Worm (Caenorhabditis elegans): ENCODE data around the gene cdc-25.2.

Gene cdc-25.2

ce11 chrV:1585411-1585810, 18.5 kb downstream of the cdc-25.2 start, which contains the start of gene F16B4.7:
Gene F16B4.7, plus strand, starts transcription at chrV:1585711.
- no peak for TF ChIP-seq somi-1 (GFP tag; optimal IDR thresholded peaks at IDR 0.05)
- TF ChIP-seq die-1 (tag; optimal IDR thresholded peaks at IDR 0.05): no peak
- TF ChIP-seq mes-4 (tag; optimal IDR thresholded peaks at IDR 0.05): no peak
- TF ChIP-seq atf-7 (tag; optimal IDR thresholded peaks at IDR 0.05): no peak
- no peak for TF ChIP-seq lsl-1 (GFP tag; optimal IDR thresholded peaks at IDR 0.05)
- no peak for TF ChIP-seq nhr-90 (tag; optimal IDR thresholded peaks at IDR 0.05)
- no peak for TF ChIP-seq pha-4 (tag; optimal IDR thresholded peaks at IDR 0.05)
- no peak for TF ChIP-seq tbx-9 (tag; optimal IDR thresholded peaks at IDR 0.05; ENCODE audit: borderline replicate concordance)
- TF ChIP-seq ama-1 (optimal IDR thresholded peaks at IDR 0.05): no peak
- no peak for TF ChIP-seq ama-1 (GFP tag; optimal IDR thresholded peaks at IDR 0.05)
- no peak for TF ChIP-seq T26A5.8 (tag; optimal IDR thresholded peaks at IDR 0.05)
- no peak for TF ChIP-seq ccch-3 (GFP tag; optimal IDR thresholded peaks at IDR 0.05)
- TF ChIP-seq Y79H2A.3 (GFP tag; conservative IDR thresholded peaks at IDR 0.05): no peak
- no peak for TF ChIP-seq T07F8.4 (tag; optimal IDR thresholded peaks at IDR 0.05)
- no peak for TF ChIP-seq Y56A3A.18 (GFP tag; IDR thresholded peaks at IDR 0.05)
- TF ChIP-seq C06A6.2 (GFP tag; conservative IDR thresholded peaks at IDR 0.05): no peak
- no peak for TF ChIP-seq zim-3 (tag; optimal IDR thresholded peaks at IDR 0.05)
- TF ChIP-seq F33H1.4 (GFP tag; IDR thresholded peaks at IDR 0.05): no peak
- TF ChIP-seq egl-44 (GFP tag; IDR thresholded peaks at IDR 0.05): no peak
- TF ChIP-seq attf-5 (GFP tag; optimal IDR thresholded peaks at IDR 0.05): no peak

ce11 chrV:1586906-1587305, 20.0 kb downstream of the cdc-25.2 start, which contains the start of gene F16B4.6:
Gene F16B4.6, plus strand, starts transcription at chrV:1587206.
- TF ChIP-seq Y53F4B.3 (GFP tag; IDR thresholded peaks at IDR 0.05) (no peak), mel-28 (tag; optimal IDR thresholded peaks at IDR 0.05; ENCODE audit: borderline replicate concordance) (no peak), sdz-38 (tag; optimal IDR thresholded peaks at IDR 0.05) (no peak), pbrm-1 (GFP tag; IDR thresholded peaks at IDR 0.05) (no peak), snpc-4 (GFP tag; optimal IDR thresholded peaks at IDR 0.05) (no peak), snpc-4 (tag; optimal IDR thresholded peaks at IDR 0.05) (no peak), mcd-1 (GFP tag; IDR thresholded peaks at IDR 0.05) (no peak), rpc-1 (optimal IDR thresholded peaks at IDR 0.05) (no peak), rpc-1 (tag; optimal IDR thresholded peaks at IDR 0.05) (no peak), let-607 (tag; optimal IDR thresholded peaks at IDR 0.05) (no peak), lin-54 (GFP tag; optimal IDR thresholded peaks at IDR 0.05) (no peak), ceh-100 (GFP tag; IDR thresholded peaks at IDR 0.05) (no peak), hsf-1 (GFP tag; IDR thresholded peaks at IDR 0.05) (no peak), ztf-3 (GFP tag; optimal IDR thresholded peaks at IDR 0.05) (no peak), ceh-91 (GFP tag; IDR thresholded peaks at IDR 0.05) (no peak), lsl-1 (GFP tag; optimal IDR thresholded peaks at IDR 0.05) (no peak), nfyb-1 (GFP tag; IDR thresholded peaks at IDR 0.05) (no peak), sptf-2 (GFP tag; optimal IDR thresholded peaks at IDR 0.05) (no peak), Y67H2A.10 (GFP tag; conservative IDR thresholded peaks at IDR 0.05) (no peak), xnd-1 (tag; optimal IDR thresholded peaks at IDR 0.05) (no peak)

DNA sequence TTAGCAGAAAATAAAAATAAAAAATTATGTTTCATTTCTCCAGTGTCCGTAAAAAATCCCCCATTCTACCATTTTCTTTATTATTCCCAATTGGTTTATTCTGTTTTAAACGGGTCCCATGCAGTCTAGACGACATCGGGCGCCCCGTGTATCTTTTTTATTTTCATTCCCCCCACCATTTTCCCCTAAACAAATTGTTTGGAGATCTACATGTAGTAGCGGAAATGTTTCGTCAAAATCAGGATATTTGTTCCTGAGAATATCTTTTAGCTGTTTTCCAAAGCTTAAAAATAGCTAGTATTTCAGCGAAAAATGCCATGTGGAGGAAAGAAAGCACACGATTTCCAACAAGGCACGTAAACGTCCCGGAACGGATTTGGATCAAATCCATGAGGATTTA, 21.3 kb downstream of the cdc-25.2 start, which contains the start of gene F16B4.5:
Gene F16B4.5, plus strand, starts transcription at position 301 of the 400 bp plus-strand sequence.
- TF ChIP-seq F57C9.4 (tag; optimal IDR thresholded peaks at IDR 0.05) (no peak), ceh-100 (GFP tag; IDR thresholded peaks at IDR 0.05) (no peak), ama-1 (optimal IDR thresholded peaks at IDR 0.05) (no peak), ama-1 (GFP tag; optimal IDR thresholded peaks at IDR 0.05) (no peak), lin-40 (tag; optimal IDR thresholded peaks at IDR 0.05) (no peak), ceh-79 (tag; optimal IDR thresholded peaks at IDR 0.05) (no peak), mel-28 (tag; optimal IDR thresholded peaks at IDR 0.05; ENCODE audit: borderline replicate concordance) (no peak), hrde-1 (tag; optimal IDR thresholded peaks at IDR 0.05; ENCODE audit: borderline replicate concordance) (no peak), F10E7.11 (tag; optimal IDR thresholded peaks at IDR 0.05) (no peak)
